Worm (Caenorhabditis elegans) whole organism, L3 larva: ENCODE results near the gene dpm-3.

Experiments
- ceh-82 ChIP-seq: fragments of 150-350 bp; optimal IDR thresholded peaks from 2 replicates; lab custom pipeline; 2014; ENCODE audit warnings: missing biosample characterization, missing genetic modification characterization
- egl-27 ChIP-seq: sonication (generic microtip); optimal IDR thresholded peaks from 4 replicates; lab custom pipeline; 2017; ENCODE audit warnings: missing biosample characterization, missing genetic modification reagents, missing genetic modification characterization
- fkh-10 ChIP-seq: sonication (generic microtip); optimal IDR thresholded peaks from 2 replicates; lab custom pipeline; 2017; ENCODE audit warnings: missing biosample characterization, missing genetic modification reagents, missing genetic modification characterization
- fos-1 ChIP-seq: fragments of 150-350 bp; optimal IDR thresholded peaks from 2 replicates; lab custom pipeline; 2014; ENCODE audit warnings: missing biosample characterization, missing genetic modification characterization
- nhr-28 ChIP-seq: fragments of 150-350 bp; optimal IDR thresholded peaks from 2 replicates; lab custom pipeline; 2014; ENCODE audit warnings: missing biosample characterization, missing genetic modification characterization
- nhr-67 ChIP-seq: fragments of 150-350 bp; optimal IDR thresholded peaks from 2 replicates; lab custom pipeline; 2014; ENCODE audit warnings: missing biosample characterization, missing genetic modification characterization
- nhr-77 ChIP-seq: fragments of 150-350 bp; optimal IDR thresholded peaks from 2 replicates; lab custom pipeline; 2014; ENCODE audit warnings: missing biosample characterization, missing genetic modification characterization
- snpc-4 ChIP-seq: fragments of 150-350 bp; optimal IDR thresholded peaks from 2 replicates; lab custom pipeline; 2014; ENCODE audit warnings: missing biosample characterization, missing genetic modification characterization

DNA sequence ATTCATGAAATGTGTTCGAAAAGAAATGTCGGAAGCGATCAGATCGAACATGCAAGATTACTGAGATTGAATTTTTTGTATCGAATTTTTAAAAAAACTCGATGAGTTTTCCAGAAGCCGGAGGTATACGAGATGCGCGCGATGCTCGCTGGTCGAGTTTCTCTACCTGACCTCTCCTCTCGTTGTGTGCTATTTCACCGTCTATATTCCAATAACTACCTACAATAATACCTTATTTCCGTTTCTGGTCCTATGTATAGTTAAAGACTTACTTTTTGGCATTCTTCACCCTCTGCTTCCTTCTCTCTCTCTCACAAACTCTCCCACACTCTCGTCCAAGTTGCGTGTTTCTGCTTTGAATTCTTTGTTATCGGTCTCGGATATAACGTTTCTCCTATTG lies 20.0 kb upstream of the dpm-3 start:
- TF ChIP-seq snpc-4 (tag; lab: Kevin White, UChicago) (no peak), ceh-82 (no peak), fkh-10 (GFP tag; lab: Kevin White, UChicago) (no peak), fos-1 (tag; lab: Kevin White, UChicago) (no peak), nhr-28 (tag; lab: Kevin White, UChicago) (no peak), egl-27 (tag; lab: Kevin White, UChicago) (no peak), nhr-67 (no peak), nhr-77 (no peak)
